Fruit fly (Drosophila melanogaster) whole organism, embryonic: ENCODE results near the gene CG31807.

Source experiments
- Bdp1 ChIP-seq: fragments of 200-800 bp; sonication (Bioruptor generic); optimal IDR thresholded peaks from 3 replicates; lab custom pipeline; 2016; ENCODE audit warnings: missing biosample characterization, missing genetic modification characterization
- BtbVII ChIP-seq: fragments of 200-800 bp; sonication (Bioruptor generic); optimal IDR thresholded peaks from 3 replicates; lab custom pipeline; 2017; ENCODE audit warnings: missing biosample characterization, mild to moderate bottlenecking, missing genetic modification characterization
- CG10366 ChIP-seq: fragments of 200-800 bp; sonication (Bioruptor generic); IDR thresholded peaks from 2 replicates; pipeline ENCODE4 v1.3.6; 2022; ENCODE audit warnings: missing biosample characterization, missing genetic modification characterization
- CG11093 ChIP-seq: fragments of 200-800 bp; sonication (Bioruptor generic); IDR thresholded peaks from 3 replicates; pipeline ENCODE4 v1.3.6; 2022; ENCODE audit warnings: missing biosample characterization, missing genetic modification characterization
- CG11696 ChIP-seq: fragments of 200-800 bp; sonication (Bioruptor generic); IDR thresholded peaks from 2 replicates; pipeline ENCODE4 v1.3.6; 2022; ENCODE audit warnings: missing biosample characterization, missing genetic modification characterization
- CG12104 ChIP-seq: fragments of 200-800 bp; sonication (Bioruptor generic); optimal IDR thresholded peaks from 3 replicates; lab custom pipeline; 2016; ENCODE audit warnings: missing biosample characterization, missing genetic modification characterization
- CG14710 ChIP-seq: fragments of 200-800 bp; sonication (Bioruptor generic); optimal IDR thresholded peaks from 3 replicates; lab custom pipeline; 2019; ENCODE audit warnings: missing biosample characterization, mild to moderate bottlenecking, missing genetic modification characterization, moderate library complexity
- CG15696 ChIP-seq: fragments of 200-800 bp; sonication (Bioruptor generic); optimal IDR thresholded peaks from 2 replicates; lab custom pipeline; 2019; ENCODE audit warnings: missing biosample characterization, mild to moderate bottlenecking, missing genetic modification characterization, moderate library complexity
- CG1603 ChIP-seq: fragments of 200-800 bp; sonication (Bioruptor generic); optimal IDR thresholded peaks from 2 replicates; lab custom pipeline; 2019; ENCODE audit warnings: missing biosample characterization, mild to moderate bottlenecking, missing genetic modification characterization, moderate library complexity
- CG17328 ChIP-seq: fragments of 200-800 bp; sonication (Bioruptor generic); IDR thresholded peaks from 2 replicates; pipeline ENCODE4 v1.3.6; 2022; ENCODE audit warnings: missing biosample characterization, missing genetic modification characterization
- CG17359 ChIP-seq: fragments of 200-800 bp; sonication (Bioruptor generic); optimal IDR thresholded peaks from 3 replicates; lab custom pipeline; 2018; ENCODE audit warnings: missing biosample characterization, mild to moderate bottlenecking, missing genetic modification characterization, moderate library complexity
- CG2199 ChIP-seq: fragments of 200-800 bp; sonication (Bioruptor generic); IDR thresholded peaks from 3 replicates; pipeline ENCODE4 v1.3.6; 2022; ENCODE audit warnings: missing biosample characterization, missing genetic modification characterization
- CG32767 ChIP-seq: fragments of 200-800 bp; sonication (Bioruptor generic); IDR thresholded peaks from 2 replicates; pipeline ENCODE4 v1.3.6; 2022; ENCODE audit warnings: missing biosample characterization, missing genetic modification characterization
- CG4617 ChIP-seq: fragments of 200-800 bp; sonication (Bioruptor generic); optimal IDR thresholded peaks from 3 replicates; lab custom pipeline; 2016; ENCODE audit warnings: missing biosample characterization, missing genetic modification characterization, borderline replicate concordance
- CG4730 ChIP-seq: fragments of 200-800 bp; sonication (Bioruptor generic); IDR thresholded peaks from 2 replicates; pipeline ENCODE4 v1.3.6; 2022; ENCODE audit warnings: missing biosample characterization, missing genetic modification characterization
- CG5953 ChIP-seq: fragments of 200-800 bp; sonication (Bioruptor generic); IDR thresholded peaks from 2 replicates; pipeline ENCODE4 v1.3.6; 2022; ENCODE audit warnings: missing biosample characterization, missing genetic modification characterization
- CG8944 ChIP-seq: fragments of 200-800 bp; sonication (Bioruptor generic); optimal IDR thresholded peaks from 3 replicates; lab custom pipeline; 2016; ENCODE audit warnings: missing biosample characterization, missing genetic modification characterization
- CG9609 ChIP-seq: fragments of 200-800 bp; sonication (Bioruptor generic); optimal IDR thresholded peaks from 3 replicates; lab custom pipeline; 2016; ENCODE audit warnings: missing biosample characterization, missing genetic modification characterization
- CG9727 ChIP-seq: fragments of 200-800 bp; sonication (Bioruptor generic); optimal IDR thresholded peaks from 3 replicates; lab custom pipeline; 2017; ENCODE audit warnings: missing biosample characterization, mild to moderate bottlenecking, missing genetic modification characterization
- Chrac-16 ChIP-seq: fragments of 200-800 bp; sonication (Bioruptor generic); optimal IDR thresholded peaks from 3 replicates; lab custom pipeline; 2016; ENCODE audit warnings: missing biosample characterization, missing genetic modification characterization
- D ChIP-seq, 2 experiments: fragments of 200-800 bp in 1 of 2; fragments of >200 bp in 1 of 2; sonication (Bioruptor generic) in 1 of 2; optimal IDR thresholded peaks; 2 replicates in 1 of 2; 3 replicates in 1 of 2; lab custom pipeline; 2017; ENCODE audit warnings: mild to moderate bottlenecking in 1 of 2, missing biosample characterization in 1 of 2, missing genetic modification characterization in 1 of 2, missing genetic modification reagents in 1 of 2
- D19A ChIP-seq: fragments of 200-800 bp; optimal IDR thresholded peaks from 3 replicates; lab custom pipeline; 2019; ENCODE audit warnings: missing biosample characterization, mild to moderate bottlenecking, missing genetic modification characterization, moderate library complexity
- Deaf1 ChIP-seq: fragments of 200-800 bp; optimal IDR thresholded peaks from 3 replicates; lab custom pipeline; 2019; ENCODE audit warnings: missing biosample characterization, mild to moderate bottlenecking, missing genetic modification characterization, moderate library complexity
- Dek ChIP-seq: fragments of 200-800 bp; sonication (Bioruptor generic); optimal IDR thresholded peaks from 3 replicates; lab custom pipeline; 2019; ENCODE audit warnings: missing biosample characterization, mild to moderate bottlenecking, missing genetic modification characterization, moderate library complexity
- Drgx ChIP-seq: fragments of 200-800 bp; sonication (Bioruptor generic); IDR thresholded peaks from 2 replicates; pipeline ENCODE4 v1.3.6; 2022; ENCODE audit warnings: missing biosample characterization, missing genetic modification characterization
- HLH4C ChIP-seq: fragments of 200-800 bp; sonication (Bioruptor generic); IDR thresholded peaks from 3 replicates; pipeline ENCODE4 v1.3.6; 2022; ENCODE audit warnings: missing biosample characterization, missing genetic modification characterization; ENCODE audit not compliant: partially characterized antibody
- Hr3 ChIP-seq: fragments of 200-800 bp; sonication (Bioruptor generic); optimal IDR thresholded peaks from 3 replicates; lab custom pipeline; 2016; ENCODE audit warnings: missing biosample characterization, missing genetic modification characterization
- Oaz ChIP-seq: fragments of 200-800 bp; sonication (Bioruptor generic); IDR thresholded peaks from 2 replicates; pipeline ENCODE4 v1.3.6; 2022; ENCODE audit warnings: missing biosample characterization, missing genetic modification characterization
- Oli ChIP-seq: fragments of 200-800 bp; sonication (Bioruptor generic); optimal IDR thresholded peaks from 2 replicates; lab custom pipeline; 2018; ENCODE audit warnings: missing biosample characterization, mild to moderate bottlenecking, missing genetic modification characterization, moderate library complexity
- Ravus ChIP-seq: fragments of 200-800 bp; sonication (Bioruptor generic); IDR thresholded peaks from 2 replicates; pipeline ENCODE4 v1.3.6; 2022; ENCODE audit warnings: missing biosample characterization, missing genetic modification characterization
- TFAM ChIP-seq: fragments of 200-800 bp; sonication (Bioruptor generic); optimal IDR thresholded peaks from 2 replicates; lab custom pipeline; 2017; ENCODE audit warnings: missing biosample characterization, missing genetic modification characterization, inconsistent platforms
- al ChIP-seq: fragments of 200-800 bp; sonication (Bioruptor generic); IDR thresholded peaks from 2 replicates; pipeline ENCODE4 v1.3.6; 2022; ENCODE audit warnings: missing biosample characterization, missing genetic modification characterization
- aop ChIP-seq: fragments of 200-800 bp; sonication (Bioruptor generic); IDR thresholded peaks from 2 replicates; pipeline ENCODE4 v1.3.6; 2022; ENCODE audit warnings: missing biosample characterization, missing genetic modification characterization
- ara ChIP-seq: fragments of 200-800 bp; sonication (Bioruptor generic); IDR thresholded peaks from 2 replicates; pipeline ENCODE4 v1.3.6; 2022; ENCODE audit warnings: missing biosample characterization, missing genetic modification characterization
- bigmax ChIP-seq: fragments of 200-800 bp; sonication (Bioruptor generic); optimal IDR thresholded peaks from 2 replicates; lab custom pipeline; 2018; ENCODE audit warnings: missing biosample characterization, mild to moderate bottlenecking, missing genetic modification characterization
- btn ChIP-seq: fragments of 200-800 bp; sonication (Bioruptor generic); optimal IDR thresholded peaks from 2 replicates; lab custom pipeline; 2016; ENCODE audit warnings: missing biosample characterization, missing genetic modification characterization
- caup ChIP-seq: fragments of 200-800 bp; sonication (Bioruptor generic); optimal IDR thresholded peaks from 3 replicates; lab custom pipeline; 2017; ENCODE audit warnings: missing biosample characterization, mild to moderate bottlenecking, missing genetic modification characterization, moderate library complexity; ENCODE audit not compliant: severe bottlenecking
- da ChIP-seq: fragments of 200-800 bp; sonication (Bioruptor generic); optimal IDR thresholded peaks from 2 replicates; lab custom pipeline; 2016; ENCODE audit warnings: missing biosample characterization, missing genetic modification characterization
- dysf ChIP-seq: fragments of 200-800 bp; sonication (Bioruptor generic); IDR thresholded peaks from 3 replicates; pipeline ENCODE4 v1.3.6; 2022; ENCODE audit warnings: missing biosample characterization, missing genetic modification characterization
- fd3F ChIP-seq: fragments of 200-800 bp; sonication (Bioruptor generic); optimal IDR thresholded peaks from 2 replicates; lab custom pipeline; 2018; ENCODE audit warnings: missing biosample characterization, mild to moderate bottlenecking, missing genetic modification characterization, moderate library complexity
- fd64A ChIP-seq: fragments of 200-800 bp; sonication (Bioruptor generic); optimal IDR thresholded peaks from 3 replicates; lab custom pipeline; 2018; ENCODE audit warnings: missing biosample characterization, mild to moderate bottlenecking, missing genetic modification characterization
- hbn ChIP-seq: fragments of 200-800 bp; sonication (Bioruptor generic); IDR thresholded peaks from 2 replicates; pipeline ENCODE4 v1.3.6; 2022; ENCODE audit warnings: missing biosample characterization, missing genetic modification characterization; ENCODE audit not compliant: partially characterized antibody
- ind ChIP-seq: fragments of 200-800 bp; sonication (Bioruptor generic); optimal IDR thresholded peaks from 3 replicates; lab custom pipeline; 2016; ENCODE audit warnings: missing biosample characterization, missing genetic modification characterization
- lilli ChIP-seq: fragments of 200-800 bp; sonication (Bioruptor generic); optimal IDR thresholded peaks from 3 replicates; lab custom pipeline; 2016; ENCODE audit warnings: missing biosample characterization, missing genetic modification characterization
- nau ChIP-seq: fragments of 200-800 bp; sonication (Bioruptor generic); optimal IDR thresholded peaks from 3 replicates; lab custom pipeline; 2017; ENCODE audit warnings: missing biosample characterization, mild to moderate bottlenecking, missing genetic modification characterization, missing genetic modification reagents
- sc ChIP-seq, 3 experiments: fragments of >200 bp in 2 of 3; fragments of 200-800 bp in 1 of 3; sonication (Bioruptor generic) in 1 of 3; optimal IDR thresholded peaks; 2 replicates in 2 of 3; 3 replicates in 1 of 3; lab custom pipeline; 2017; ENCODE audit warnings: mild to moderate bottlenecking in 1 of 3, missing biosample characterization in 1 of 3, missing genetic modification characterization in 1 of 3, missing genetic modification reagents in 1 of 3
- scrt ChIP-seq: fragments of 200-800 bp; sonication (Bioruptor generic); optimal IDR thresholded peaks from 2 replicates; lab custom pipeline; 2018; ENCODE audit warnings: missing biosample characterization, mild to moderate bottlenecking, missing genetic modification characterization, moderate library complexity
- wor ChIP-seq: fragments of 200-800 bp; sonication (Bioruptor generic); IDR thresholded peaks from 2 replicates; pipeline ENCODE4 v1.3.6; 2022; ENCODE audit warnings: missing biosample characterization, missing genetic modification characterization
- zfh2 ChIP-seq: fragments of 200-800 bp; sonication (Bioruptor generic); optimal IDR thresholded peaks from 2 replicates; lab custom pipeline; 2016; ENCODE audit warnings: missing biosample characterization, missing genetic modification characterization

CG31807 gene

DNA sequence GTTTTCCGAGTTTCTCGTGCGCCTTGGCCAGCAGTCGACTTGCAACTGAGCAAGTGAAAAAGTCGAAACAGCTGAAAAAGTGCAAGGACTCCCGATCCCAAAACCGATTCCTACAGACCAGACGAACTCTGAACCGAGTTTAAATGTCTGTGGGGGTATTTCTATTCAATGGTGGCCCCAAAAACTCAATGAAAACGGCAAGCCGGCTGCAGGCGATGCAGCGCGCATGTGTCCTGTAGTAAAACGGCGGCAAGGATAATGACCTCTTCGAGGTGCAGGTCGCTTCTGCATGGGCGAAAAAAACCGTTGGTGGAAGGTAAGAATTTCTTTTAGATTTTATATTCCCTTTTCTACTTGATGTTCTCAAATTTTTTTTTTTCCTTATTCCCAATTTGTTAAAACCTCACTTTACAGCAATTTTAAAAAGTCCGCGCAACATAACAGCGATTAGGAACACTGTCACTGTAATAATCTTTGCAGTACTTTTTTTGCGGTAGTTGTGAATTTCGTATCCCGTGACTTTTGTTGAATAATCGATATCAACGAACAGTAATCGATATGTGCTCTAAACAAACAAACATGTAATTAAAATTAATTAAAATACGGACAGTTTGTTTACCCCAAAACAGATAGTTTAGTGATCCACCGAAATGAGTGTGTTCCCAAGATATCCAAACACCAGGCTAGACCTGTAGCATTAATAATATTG, 7.0 kb downstream of the CG31807 start, which contains the start of the genes Trpgamma and her (continued):
- no peak for TF ChIP-seq fd3F (GFP tag; lab: Kevin White, UChicago)
- no peak for TF ChIP-seq CG11093 (GFP tag; lab: Robert Waterston, UW)
- no peak for TF ChIP-seq scrt
- TF ChIP-seq CG10366 (GFP tag; lab: Robert Waterston, UW) = no peak
- TF ChIP-seq caup (GFP tag; lab: Kevin White, UChicago) = peak; percentile 18
- no peak for TF ChIP-seq CG8944 (GFP tag; lab: Kevin White, UChicago)
- TF ChIP-seq CG15696 (tag; lab: Kevin White, UChicago) = no peak
- no peak for TF ChIP-seq dysf (GFP tag; lab: Robert Waterston, UW)
- TF ChIP-seq HLH4C (GFP tag; lab: Robert Waterston, UW) = peak; percentile 87
- no peak for TF ChIP-seq btn
- TF ChIP-seq CG32767 = no peak
- TF ChIP-seq Oaz (GFP tag; lab: Robert Waterston, UW) = no peak
- TF ChIP-seq zfh2 (GFP tag; lab: Kevin White, UChicago) = peak; percentile 15
- no peak for TF ChIP-seq ind (GFP tag; lab: Kevin White, UChicago)
- TF ChIP-seq wor (GFP tag; lab: Robert Waterston, UW) = no peak
- TF ChIP-seq CG1603 (tag; lab: Kevin White, UChicago) = peak; percentile 78
- no peak for TF ChIP-seq CG17359 (tag; lab: Kevin White, UChicago)
- TF ChIP-seq Hr3 (GFP tag; lab: Kevin White, UChicago) = no peak
- TF ChIP-seq CG2199 (GFP tag; lab: Robert Waterston, UW) = no peak
- TF ChIP-seq fd64A = no peak
- no peak for TF ChIP-seq CG5953 (GFP tag; lab: Robert Waterston, UW)
- TF ChIP-seq D19A (tag; lab: Kevin White, UChicago) = no peak
- peak; percentile 28 for TF ChIP-seq lilli
- no peak for TF ChIP-seq D (optimal IDR thresholded peaks at IDR 0.05; lab: Kevin White, UChicago)
- no peak for TF ChIP-seq D (GFP tag; optimal IDR thresholded peaks at IDR 0.05; lab: Kevin White, UChicago)
- TF ChIP-seq sc (optimal IDR thresholded peaks at IDR 0.05; lab: Kevin White, UChicago) = no peak
- no peak for TF ChIP-seq sc (GFP tag; optimal IDR thresholded peaks at IDR 0.05; lab: Kevin White, UChicago)
- TF ChIP-seq bigmax (GFP tag; lab: Kevin White, UChicago) = no peak
- no peak for TF ChIP-seq TFAM
- TF ChIP-seq CG11696 (GFP tag; lab: Robert Waterston, UW) = no peak
- no peak for TF ChIP-seq Ravus (GFP tag; lab: Robert Waterston, UW)
- no peak for TF ChIP-seq Chrac-16 (GFP tag; lab: Kevin White, UChicago)
- TF ChIP-seq Dek = no peak
- no peak for TF ChIP-seq BtbVII
- TF ChIP-seq Deaf1 (tag; lab: Kevin White, UChicago) = no peak
- no peak for TF ChIP-seq da (GFP tag; lab: Kevin White, UChicago)
- TF ChIP-seq al (GFP tag; lab: Robert Waterston, UW) = no peak
- TF ChIP-seq CG9609 (GFP tag; lab: Kevin White, UChicago) = no peak
- peak; percentile 10 for TF ChIP-seq CG9727 (GFP tag; lab: Kevin White, UChicago)
- no peak for TF ChIP-seq ara
- no peak for TF ChIP-seq CG12104
- TF ChIP-seq Bdp1 (GFP tag; lab: Kevin White, UChicago) = no peak
- TF ChIP-seq CG17328 (GFP tag; lab: Robert Waterston, UW) = no peak
- peak; percentile 88 for TF ChIP-seq hbn (GFP tag; lab: Robert Waterston, UW)
- no peak for TF ChIP-seq CG4730 (GFP tag; lab: Robert Waterston, UW)
- TF ChIP-seq Oli (tag; lab: Kevin White, UChicago) = no peak
- no peak for TF ChIP-seq Drgx
- peak; percentile 43 for TF ChIP-seq CG4617
- no peak for TF ChIP-seq nau (GFP tag; lab: Kevin White, UChicago)
- no peak for TF ChIP-seq aop (GFP tag; lab: Robert Waterston, UW)
- peak; percentile 73 for TF ChIP-seq CG14710 (tag; lab: Kevin White, UChicago)
